Fruit fly (Drosophila melanogaster) whole organism, embryonic: ENCODE measurements around the gene Acsx4.
A peak's percentile ranks its signal among the peaks of the same experiment; 100 is the strongest.

Experiments
- Abd-B ChIP-seq: fragments of 200-800 bp; sonication (Bioruptor generic); optimal IDR thresholded peaks from 2 replicates; lab custom pipeline; 2018; ENCODE audit warnings: missing biosample characterization, mild to moderate bottlenecking, missing genetic modification characterization, moderate library complexity
- CG10267 ChIP-seq: fragments of 200-800 bp; sonication (Bioruptor generic); optimal IDR thresholded peaks from 2 replicates; lab custom pipeline; 2018; ENCODE audit warnings: missing biosample characterization, mild to moderate bottlenecking, missing genetic modification characterization, moderate library complexity
- CG10366 ChIP-seq: fragments of 200-800 bp; sonication (Bioruptor generic); IDR thresholded peaks from 2 replicates; pipeline ENCODE4 v1.3.6; 2022; ENCODE audit warnings: missing biosample characterization, missing genetic modification characterization
- CG10431 ChIP-seq: fragments of 200-800 bp; sonication (Bioruptor generic); optimal IDR thresholded peaks from 3 replicates; lab custom pipeline; 2018; ENCODE audit warnings: missing biosample characterization, mild to moderate bottlenecking, missing genetic modification characterization
- CG12071 ChIP-seq: fragments of 200-800 bp; sonication (Bioruptor generic); optimal IDR thresholded peaks from 3 replicates; lab custom pipeline; 2018; ENCODE audit warnings: missing biosample characterization, mild to moderate bottlenecking, missing genetic modification characterization
- CG12659 ChIP-seq: fragments of 200-800 bp; sonication (Bioruptor generic); optimal IDR thresholded peaks from 3 replicates; lab custom pipeline; 2017; ENCODE audit warnings: mild to moderate bottlenecking, missing biosample characterization, missing genetic modification reagents, missing genetic modification characterization
- CG12942 ChIP-seq: fragments of 200-800 bp; sonication (Bioruptor generic); optimal IDR thresholded peaks from 3 replicates; lab custom pipeline; 2016; ENCODE audit warnings: missing biosample characterization, missing genetic modification characterization
- CG16863 ChIP-seq: fragments of 200-800 bp; sonication (Bioruptor generic); optimal IDR thresholded peaks from 3 replicates; lab custom pipeline; 2016; ENCODE audit warnings: missing biosample characterization, missing genetic modification characterization
- CG17385 ChIP-seq: fragments of 200-800 bp; sonication (Bioruptor generic); optimal IDR thresholded peaks from 3 replicates; lab custom pipeline; 2018; ENCODE audit warnings: missing biosample characterization, mild to moderate bottlenecking, missing genetic modification characterization
- CG18262 ChIP-seq: fragments of 200-800 bp; optimal IDR thresholded peaks from 3 replicates; lab custom pipeline; 2019; ENCODE audit warnings: missing biosample characterization, mild to moderate bottlenecking, missing genetic modification characterization, moderate library complexity
- CG2889 ChIP-seq: fragments of 200-800 bp; sonication (Bioruptor generic); IDR thresholded peaks from 3 replicates; pipeline ENCODE4 v1.3.6; 2022; ENCODE audit warnings: missing biosample characterization, missing genetic modification characterization
- CG3838 ChIP-seq: fragments of 200-800 bp; sonication (Bioruptor generic); optimal IDR thresholded peaks from 3 replicates; lab custom pipeline; 2016; ENCODE audit warnings: missing biosample characterization, missing genetic modification characterization
- CG4404 ChIP-seq: fragments of 200-800 bp; sonication (Bioruptor generic); IDR thresholded peaks from 2 replicates; pipeline ENCODE4 v1.3.6; 2022; ENCODE audit warnings: missing biosample characterization, missing genetic modification characterization
- CG4424 ChIP-seq: fragments of 200-800 bp; sonication (Bioruptor generic); optimal IDR thresholded peaks from 3 replicates; lab custom pipeline; 2016; ENCODE audit warnings: missing biosample characterization, missing genetic modification characterization
- CG4617 ChIP-seq: fragments of 200-800 bp; sonication (Bioruptor generic); optimal IDR thresholded peaks from 3 replicates; lab custom pipeline; 2016; ENCODE audit warnings: missing biosample characterization, missing genetic modification characterization, borderline replicate concordance
- CG4707 ChIP-seq: fragments of 200-800 bp; sonication (Bioruptor generic); optimal IDR thresholded peaks from 2 replicates; lab custom pipeline; 2018; ENCODE audit warnings: missing biosample characterization, mild to moderate bottlenecking, missing genetic modification characterization, moderate library complexity
- CG6683 ChIP-seq: fragments of 200-800 bp; sonication (Bioruptor generic); optimal IDR thresholded peaks from 2 replicates; lab custom pipeline; 2017; ENCODE audit warnings: missing biosample characterization, mild to moderate bottlenecking, missing genetic modification characterization, missing genetic modification reagents
- CG6854 ChIP-seq: fragments of 200-800 bp; sonication (Bioruptor generic); optimal IDR thresholded peaks from 3 replicates; lab custom pipeline; 2017; ENCODE audit warnings: missing biosample characterization, mild to moderate bottlenecking, missing genetic modification characterization
- CG8281 ChIP-seq: fragments of 200-800 bp; sonication (Bioruptor generic); optimal IDR thresholded peaks from 2 replicates; lab custom pipeline; 2018; ENCODE audit warnings: missing biosample characterization, mild to moderate bottlenecking, missing genetic modification characterization, moderate library complexity
- CG8765 ChIP-seq: fragments of 200-800 bp; sonication (Bioruptor generic); IDR thresholded peaks from 2 replicates; pipeline ENCODE4 v1.3.6; 2022; ENCODE audit warnings: missing biosample characterization, missing genetic modification characterization
- CTCF ChIP-seq: fragments of 200-800 bp; sonication (Bioruptor generic); optimal IDR thresholded peaks from 2 replicates; lab custom pipeline; 2017; ENCODE audit warnings: missing biosample characterization, mild to moderate bottlenecking, missing genetic modification characterization, moderate library complexity
- D ChIP-seq, 2 experiments: fragments of 200-800 bp in 1 of 2; fragments of >200 bp in 1 of 2; sonication (Bioruptor generic) in 1 of 2; optimal IDR thresholded peaks; 2 replicates in 1 of 2; 3 replicates in 1 of 2; lab custom pipeline; 2017; ENCODE audit warnings: mild to moderate bottlenecking in 1 of 2, missing biosample characterization in 1 of 2, missing genetic modification characterization in 1 of 2, missing genetic modification reagents in 1 of 2
- Dfd ChIP-seq, 2 experiments: fragments of >200 bp; optimal IDR thresholded peaks; 2 replicates each; lab custom pipeline; 2017; ENCODE audit warnings: missing biosample characterization in 2 of 2, missing genetic modification characterization in 2 of 2
- Dll ChIP-seq: fragments of 200-800 bp; sonication (Bioruptor generic); IDR thresholded peaks from 4 replicates; pipeline ENCODE4 v1.3.6; 2022; ENCODE audit warnings: missing biosample characterization, missing genetic modification characterization; ENCODE audit not compliant: partially characterized antibody
- Lim3 ChIP-seq: fragments of 200-800 bp; sonication (Bioruptor generic); IDR thresholded peaks from 2 replicates; pipeline ENCODE4 v1.3.6; 2022; ENCODE audit warnings: missing biosample characterization, missing genetic modification characterization
- Meics ChIP-seq: fragments of 200-800 bp; sonication (Bioruptor generic); optimal IDR thresholded peaks from 2 replicates; lab custom pipeline; 2017; ENCODE audit warnings: missing biosample characterization, mild to moderate bottlenecking, missing genetic modification characterization
- Mrtf ChIP-seq: fragments of 200-800 bp; sonication (Bioruptor generic); IDR thresholded peaks from 3 replicates; pipeline ENCODE4 v1.3.6; 2022; ENCODE audit warnings: missing biosample characterization, missing genetic modification characterization
- NC2β ChIP-seq: fragments of 200-800 bp; sonication (Bioruptor generic); optimal IDR thresholded peaks from 2 replicates; lab custom pipeline; 2016; ENCODE audit warnings: missing biosample characterization, missing genetic modification characterization
- Oaz ChIP-seq: fragments of 200-800 bp; sonication (Bioruptor generic); IDR thresholded peaks from 2 replicates; pipeline ENCODE4 v1.3.6; 2022; ENCODE audit warnings: missing biosample characterization, missing genetic modification characterization
- PHDP ChIP-seq: fragments of 200-800 bp; sonication (Bioruptor generic); optimal IDR thresholded peaks from 3 replicates; lab custom pipeline; 2018; ENCODE audit warnings: missing biosample characterization, mild to moderate bottlenecking, missing genetic modification characterization, moderate library complexity
- Pdp1 ChIP-seq, 2 experiments: fragments of 200-800 bp; sonication (Bioruptor generic); optimal IDR thresholded peaks; 3 replicates each; lab custom pipeline; 2016; ENCODE audit warnings: missing biosample characterization in 2 of 2, missing genetic modification characterization in 2 of 2, mild to moderate bottlenecking in 1 of 2, moderate library complexity in 1 of 2
- Six4 ChIP-seq: fragments of 200-800 bp; sonication (Bioruptor generic); optimal IDR thresholded peaks from 2 replicates; lab custom pipeline; 2016; ENCODE audit warnings: missing biosample characterization, missing genetic modification characterization
- Ssrp ChIP-seq: fragments of 200-800 bp; sonication (Bioruptor generic); optimal IDR thresholded peaks from 2 replicates; lab custom pipeline; 2018; ENCODE audit warnings: missing biosample characterization, mild to moderate bottlenecking, missing genetic modification characterization, moderate library complexity
- Xrp1 ChIP-seq: fragments of 200-800 bp; sonication (Bioruptor generic); IDR thresholded peaks from 2 replicates; pipeline ENCODE4 v1.3.6; 2022; ENCODE audit warnings: missing biosample characterization, missing genetic modification characterization
- bsh ChIP-seq, 2 experiments: fragments of 200-800 bp; sonication (Bioruptor generic); optimal IDR thresholded peaks; 2 replicates each; lab custom pipeline; 2017 to 2018; ENCODE audit warnings: mild to moderate bottlenecking in 2 of 2, missing biosample characterization in 2 of 2, missing genetic modification characterization in 2 of 2, moderate library complexity in 1 of 2
- cas ChIP-seq: fragments of 200-800 bp; sonication (Bioruptor generic); IDR thresholded peaks from 2 replicates; pipeline ENCODE4 v1.3.6; 2022; ENCODE audit warnings: missing biosample characterization, missing genetic modification characterization
- eyg ChIP-seq: fragments of 200-800 bp; sonication (Bioruptor generic); optimal IDR thresholded peaks from 3 replicates; lab custom pipeline; 2016; ENCODE audit warnings: missing biosample characterization, missing genetic modification characterization
- fd3F ChIP-seq: fragments of 200-800 bp; sonication (Bioruptor generic); optimal IDR thresholded peaks from 2 replicates; lab custom pipeline; 2018; ENCODE audit warnings: missing biosample characterization, mild to moderate bottlenecking, missing genetic modification characterization, moderate library complexity
- gem ChIP-seq: fragments of 200-800 bp; sonication (Bioruptor generic); optimal IDR thresholded peaks from 2 replicates; lab custom pipeline; 2019; ENCODE audit warnings: missing biosample characterization, mild to moderate bottlenecking, missing genetic modification characterization, moderate library complexity
- ind ChIP-seq: fragments of 200-800 bp; sonication (Bioruptor generic); optimal IDR thresholded peaks from 3 replicates; lab custom pipeline; 2016; ENCODE audit warnings: missing biosample characterization, missing genetic modification characterization
- jing ChIP-seq: fragments of 200-800 bp; sonication (Bioruptor generic); optimal IDR thresholded peaks from 2 replicates; lab custom pipeline; 2018; ENCODE audit warnings: missing biosample characterization, mild to moderate bottlenecking, missing genetic modification characterization
- nom ChIP-seq: fragments of 200-800 bp; sonication (Bioruptor generic); optimal IDR thresholded peaks from 2 replicates; lab custom pipeline; 2017; ENCODE audit warnings: missing biosample characterization, missing genetic modification characterization, mild to moderate bottlenecking, moderate library complexity, missing genetic modification reagents
- odd ChIP-seq: fragments of 200-800 bp; sonication (Bioruptor generic); optimal IDR thresholded peaks from 2 replicates; lab custom pipeline; 2017; ENCODE audit warnings: missing biosample characterization, mild to moderate bottlenecking, missing genetic modification characterization
- p53 ChIP-seq: fragments of 200-800 bp; sonication (Bioruptor generic); optimal IDR thresholded peaks from 2 replicates; lab custom pipeline; 2016; ENCODE audit warnings: missing biosample characterization, missing genetic modification characterization
- peb ChIP-seq: fragments of 200-800 bp; sonication (Bioruptor generic); IDR thresholded peaks from 2 replicates; pipeline ENCODE4 v1.3.6; 2022; ENCODE audit warnings: missing biosample characterization, missing genetic modification characterization
- prd ChIP-seq, 3 experiments: fragments of >200 bp in 2 of 3; fragments of 200-800 bp in 1 of 3; sonication (Bioruptor generic) in 1 of 3; optimal IDR thresholded peaks in 2 of 3; IDR thresholded peaks in 1 of 3; 2 replicates in 2 of 3; 3 replicates in 1 of 3; pipeline versions ENCODE4 v1.3.6 to Lab custom; 2017 to 2022; ENCODE audit warnings: missing biosample characterization in 1 of 3, missing genetic modification characterization in 1 of 3
- rib ChIP-seq: fragments of 200-800 bp; sonication (Bioruptor generic); IDR thresholded peaks from 2 replicates; pipeline ENCODE4 v1.3.6; 2022; ENCODE audit warnings: missing biosample characterization, missing genetic modification characterization
- sc ChIP-seq, 3 experiments: fragments of >200 bp in 2 of 3; fragments of 200-800 bp in 1 of 3; sonication (Bioruptor generic) in 1 of 3; optimal IDR thresholded peaks; 2 replicates in 2 of 3; 3 replicates in 1 of 3; lab custom pipeline; 2017; ENCODE audit warnings: mild to moderate bottlenecking in 1 of 3, missing biosample characterization in 1 of 3, missing genetic modification characterization in 1 of 3, missing genetic modification reagents in 1 of 3
- ssp ChIP-seq: fragments of 200-800 bp; sonication (Bioruptor generic); IDR thresholded peaks from 2 replicates; pipeline ENCODE4 v1.3.6; 2022; ENCODE audit warnings: missing biosample characterization, missing genetic modification characterization
- tll ChIP-seq, 2 experiments: fragments of 200-800 bp in 1 of 2; fragments of >200 bp in 1 of 2; sonication (Bioruptor generic) in 1 of 2; optimal IDR thresholded peaks; 2 replicates each; lab custom pipeline; 2017 to 2019; ENCODE audit warnings: missing biosample characterization in 2 of 2, missing genetic modification characterization in 2 of 2, mild to moderate bottlenecking in 1 of 2, moderate library complexity in 1 of 2

Acsx4 gene

DNA sequence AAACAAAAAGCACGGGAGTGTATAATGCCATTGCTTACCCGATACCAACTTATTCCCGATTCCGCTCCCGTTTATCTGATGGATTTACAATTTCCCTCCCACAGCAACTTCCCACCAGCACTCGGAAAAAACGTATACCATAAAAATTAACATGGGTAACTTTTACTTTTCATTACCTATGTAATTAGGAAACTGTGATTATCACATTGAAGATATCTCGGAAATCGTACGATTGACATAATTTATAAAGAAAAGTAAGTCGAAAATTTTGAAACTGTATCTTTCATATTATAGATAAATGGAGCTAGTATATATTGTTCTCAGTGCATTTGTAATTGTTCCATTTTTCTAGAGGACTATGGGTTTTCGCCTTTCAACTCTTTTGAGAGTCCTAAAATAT is 18.4 kb downstream of the Acsx4 start:
- no peak for TF ChIP-seq NC2β (GFP tag; lab: Kevin White, UChicago)
- no peak for TF ChIP-seq CG3838 (GFP tag; lab: Kevin White, UChicago)
- TF ChIP-seq CG4424 (GFP tag; lab: Kevin White, UChicago): peak; percentile 28
- no peak for TF ChIP-seq CG12659
- no peak for TF ChIP-seq Meics
- TF ChIP-seq Six4 (GFP tag; lab: Kevin White, UChicago): no peak
- no peak for TF ChIP-seq nom (GFP tag; lab: Kevin White, UChicago)
- no peak for TF ChIP-seq peb (GFP tag; lab: Robert Waterston, UW)
- TF ChIP-seq CG8281 (tag; lab: Kevin White, UChicago): no peak
- TF ChIP-seq CG8765 (GFP tag; lab: Robert Waterston, UW): no peak
- no peak for TF ChIP-seq CG16863 (GFP tag; lab: Kevin White, UChicago)
- TF ChIP-seq odd (GFP tag; lab: Kevin White, UChicago): no peak
- peak; percentile 22; the same call in 1 of the 2 replicates for TF ChIP-seq Xrp1 (GFP tag; lab: Robert Waterston, UW)
- no peak for TF ChIP-seq CG10366 (GFP tag; lab: Robert Waterston, UW)
- TF ChIP-seq Dll (GFP tag; lab: Robert Waterston, UW): no peak
- no peak for TF ChIP-seq prd (optimal IDR thresholded peaks at IDR 0.05; lab: Kevin White, UChicago)
- peak; percentile 28; the same call in 1 of the 3 replicates for TF ChIP-seq prd (GFP tag; IDR thresholded peaks at IDR 0.05; lab: Robert Waterston, UW)
- no peak for TF ChIP-seq CG4404 (GFP tag; lab: Robert Waterston, UW)
- TF ChIP-seq CG4707 (GFP tag; lab: Kevin White, UChicago): peak; percentile 16
- peak in 1 of 2 experiments; percentile 57 for TF ChIP-seq bsh (GFP tag; optimal IDR thresholded peaks at IDR 0.05; lab: Kevin White, UChicago)
- peak; percentile 60 for TF ChIP-seq gem (tag; lab: Kevin White, UChicago)
- TF ChIP-seq jing (GFP tag; lab: Kevin White, UChicago): no peak
- TF ChIP-seq CG6683 (GFP tag; lab: Kevin White, UChicago): no peak
- TF ChIP-seq PHDP: peak; percentile 18
- TF ChIP-seq CTCF (GFP tag; lab: Kevin White, UChicago): no peak
- no peak for TF ChIP-seq tll (GFP tag; optimal IDR thresholded peaks at IDR 0.05; lab: Kevin White, UChicago)
- no peak for TF ChIP-seq rib
- TF ChIP-seq ind: no peak
- no peak for TF ChIP-seq Dfd (GFP tag; optimal IDR thresholded peaks at IDR 0.05; lab: Kevin White, UChicago)
- TF ChIP-seq Abd-B (GFP tag; lab: Kevin White, UChicago): no peak
- TF ChIP-seq CG17385 (GFP tag; lab: Kevin White, UChicago): no peak
- TF ChIP-seq sc (optimal IDR thresholded peaks at IDR 0.05; lab: Kevin White, UChicago): no peak
- no peak for TF ChIP-seq sc (GFP tag; optimal IDR thresholded peaks at IDR 0.05; lab: Kevin White, UChicago)
- TF ChIP-seq p53 (GFP tag; lab: Kevin White, UChicago): no peak
- peak; percentile 5 for TF ChIP-seq CG10267
- no peak for TF ChIP-seq CG4617 (GFP tag; lab: Kevin White, UChicago)
- no peak for TF ChIP-seq CG12942 (GFP tag; lab: Kevin White, UChicago)
- no peak for TF ChIP-seq cas (GFP tag; lab: Robert Waterston, UW)
- TF ChIP-seq fd3F: no peak
- TF ChIP-seq Ssrp: peak; percentile 3
- no peak for TF ChIP-seq CG2889 (GFP tag; lab: Robert Waterston, UW)
- no peak for TF ChIP-seq D (optimal IDR thresholded peaks at IDR 0.05; lab: Kevin White, UChicago)
- no peak for TF ChIP-seq D (GFP tag; optimal IDR thresholded peaks at IDR 0.05; lab: Kevin White, UChicago)
- TF ChIP-seq Oaz (GFP tag; lab: Robert Waterston, UW): no peak
- TF ChIP-seq CG6854: no peak
- no peak for TF ChIP-seq CG12071 (GFP tag; lab: Kevin White, UChicago)
- TF ChIP-seq Lim3 (GFP tag; lab: Robert Waterston, UW): no peak
- TF ChIP-seq CG18262 (tag; lab: Kevin White, UChicago): peak; percentile 45
- no peak for TF ChIP-seq Mrtf (GFP tag; lab: Robert Waterston, UW)
- no peak for TF ChIP-seq eyg (GFP tag; lab: Kevin White, UChicago)
- TF ChIP-seq ssp (GFP tag; lab: Robert Waterston, UW): no peak
- no peak for TF ChIP-seq Pdp1 (GFP tag; optimal IDR thresholded peaks at IDR 0.05; lab: Kevin White, UChicago)
- TF ChIP-seq CG10431: no peak
